Worm (Caenorhabditis elegans) whole organism, L4/young adult: Measurements from ENCODE around the gene W04E12.4.

Experiments
- W03F9.2 ChIP-seq: fragments of 150-350 bp; optimal IDR thresholded peaks from 2 replicates; lab custom pipeline; 2014; ENCODE audit warnings: missing biosample characterization, missing genetic modification characterization
- dao-5 ChIP-seq: sonication (generic microtip); optimal IDR thresholded peaks from 2 replicates; lab custom pipeline; 2016; ENCODE audit warnings: missing genotype, missing genetic modification characterization, moderate library complexity, missing compliant biosample characterization
- him-1 ChIP-seq: sonication (generic microtip); optimal IDR thresholded peaks from 2 replicates; lab custom pipeline; 2016; ENCODE audit warnings: missing genotype, missing genetic modification reagents, missing genetic modification characterization, missing compliant biosample characterization

The W04E12.4 gene

ce11 chrV:19756253-19756652 is 12.8 kb downstream of the W04E12.4 start, which contains the start of gene W04E12.9:
W04E12.9 (plus strand) TSS chrV:19756553.
- TF ChIP-seq him-1 (tag; lab: Kevin White, UChicago) (no peak), W03F9.2 (no peak), dao-5 (tag; lab: Kevin White, UChicago) (no peak)

ce11 chrV:19759282-19759681 is 15.9 kb downstream of the W04E12.4 start:
- no peak for TF ChIP-seq W03F9.2
- TF ChIP-seq dao-5 (tag; lab: Kevin White, UChicago) = no peak
- TF ChIP-seq him-1 (tag; lab: Kevin White, UChicago) = no peak

DNA sequence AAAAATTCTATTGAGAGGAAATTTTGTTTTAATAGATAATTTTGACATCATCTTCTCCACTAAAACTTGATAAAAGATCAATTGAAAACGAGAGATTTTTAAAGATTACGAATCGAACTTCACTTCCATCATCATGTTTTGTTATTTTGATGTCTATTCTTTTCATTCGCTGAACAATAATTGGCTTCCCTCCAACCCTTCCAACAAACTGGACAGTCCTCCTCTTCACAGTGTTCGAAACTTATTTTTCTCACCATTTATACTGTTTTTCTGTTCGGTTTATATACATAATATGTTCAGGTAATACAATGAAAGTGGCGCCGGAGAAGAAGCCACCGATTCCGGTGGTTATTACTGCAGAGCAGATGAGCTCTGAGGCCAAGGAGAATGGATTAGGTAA is 17.3 kb downstream of the W04E12.4 start, which contains the start of gene M162.5:
Gene M162.5 (plus strand): TSS at position 301 of the 400 bp plus-strand sequence.
- TF ChIP-seq W03F9.2 (no peak), him-1 (tag; lab: Kevin White, UChicago) (no peak), dao-5 (tag; lab: Kevin White, UChicago) (no peak)

DNA sequence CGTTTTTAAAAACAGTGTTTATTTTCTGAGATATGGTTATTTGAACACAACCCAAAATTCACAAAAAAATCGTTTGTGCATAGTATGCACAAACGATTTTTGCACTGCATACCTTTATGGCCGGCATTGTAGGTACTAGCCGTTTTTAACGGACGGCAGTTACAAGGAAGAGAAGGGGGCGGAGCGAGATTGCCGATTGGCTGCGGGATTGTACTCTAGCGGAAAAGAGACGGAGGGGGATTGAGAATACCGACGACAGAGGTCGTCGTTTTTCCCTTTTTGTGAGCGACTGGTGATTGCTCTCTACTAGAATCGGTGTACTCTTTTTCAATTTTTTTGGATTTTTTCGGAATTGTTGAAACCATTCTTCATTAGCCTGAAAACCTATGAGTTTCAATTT is 24.3 kb downstream of the W04E12.4 start:
- no peak for TF ChIP-seq W03F9.2

- no peak for TF ChIP-seq dao-5 (tag; lab: Kevin White, UChicago)
- TF ChIP-seq him-1 (tag; lab: Kevin White, UChicago) = no peak
- TF ChIP-seq W03F9.2 = no peak
Observed at ce11 chrV:19771660-19772059, 28.3 kb downstream of the W04E12.4 start, which contains the start of gene M162.15. M162.15 (minus strand) TSS chrV:19771760.

ce11 chrV:19777227-19777626 is 33.8 kb downstream of the W04E12.4 start, which contains the start of gene fbxa-118:
fbxa-118 (minus strand) TSS chrV:19777327.
- no peak for TF ChIP-seq him-1 (tag; lab: Kevin White, UChicago)
- no peak for TF ChIP-seq W03F9.2
- TF ChIP-seq dao-5 (tag; lab: Kevin White, UChicago) = no peak

DNA sequence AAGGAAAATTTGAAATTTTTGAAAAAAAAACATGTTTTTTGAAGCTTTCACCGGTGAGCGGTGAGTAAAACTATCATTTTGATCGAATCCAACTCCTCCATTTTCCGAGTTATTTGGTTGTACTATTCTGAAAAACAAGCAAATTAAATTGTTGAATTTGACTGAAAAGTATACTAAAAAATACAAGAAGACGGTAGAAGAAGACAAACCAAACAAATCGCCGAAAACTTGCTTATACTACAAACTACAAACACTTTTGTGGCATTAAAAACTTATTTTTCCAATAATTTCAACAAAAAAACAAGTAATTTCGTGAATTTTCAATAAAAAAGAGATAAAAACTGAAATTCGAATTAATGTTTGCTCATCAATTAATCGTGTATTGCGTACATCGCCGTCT is 35.2 kb downstream of the W04E12.4 start, which contains the start of gene fbxa-194:
Gene fbxa-194 (minus strand): TSS at position 101 of the 400 bp plus-strand sequence.
- TF ChIP-seq W03F9.2 (no peak), dao-5 (tag; lab: Kevin White, UChicago) (no peak), him-1 (tag; lab: Kevin White, UChicago) (no peak)

ce11 chrV:19779220-19779619 is 35.8 kb downstream of the W04E12.4 start:
- no peak for TF ChIP-seq dao-5 (tag; lab: Kevin White, UChicago)
- no peak for TF ChIP-seq W03F9.2
- no peak for TF ChIP-seq him-1 (tag; lab: Kevin White, UChicago)

DNA sequence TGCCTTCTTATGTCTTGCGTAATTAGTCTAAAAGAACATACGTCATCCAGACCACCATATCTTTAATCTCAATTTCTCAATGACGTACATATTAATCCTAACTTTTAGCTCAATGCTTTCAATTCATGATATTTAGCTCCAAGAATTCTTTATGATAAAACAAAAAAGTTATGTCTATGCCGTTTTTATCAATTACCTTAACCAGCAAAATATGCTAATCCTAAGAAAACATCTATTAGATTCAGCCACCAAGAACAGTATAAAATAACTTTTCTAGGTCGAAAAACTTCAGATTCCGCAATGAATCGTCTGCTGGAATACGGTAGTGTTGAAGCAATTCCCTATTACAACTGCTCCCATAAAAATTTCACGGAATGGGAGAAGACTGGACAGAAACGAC is 40.4 kb downstream of the W04E12.4 start, which contains the start of gene srt-45:
Gene srt-45 (plus strand): TSS at position 301 of the 400 bp plus-strand sequence.
- TF ChIP-seq him-1 (tag; lab: Kevin White, UChicago) (no peak), W03F9.2 (no peak), dao-5 (tag; lab: Kevin White, UChicago) (no peak)

- TF ChIP-seq him-1 (tag; lab: Kevin White, UChicago) (no peak), dao-5 (tag; lab: Kevin White, UChicago) (no peak), W03F9.2 (no peak)
Observed at ce11 chrV:19788360-19788759, 45.0 kb downstream of the W04E12.4 start, which contains the start of gene clec-258. clec-258 (plus strand) TSS chrV:19788440.

DNA sequence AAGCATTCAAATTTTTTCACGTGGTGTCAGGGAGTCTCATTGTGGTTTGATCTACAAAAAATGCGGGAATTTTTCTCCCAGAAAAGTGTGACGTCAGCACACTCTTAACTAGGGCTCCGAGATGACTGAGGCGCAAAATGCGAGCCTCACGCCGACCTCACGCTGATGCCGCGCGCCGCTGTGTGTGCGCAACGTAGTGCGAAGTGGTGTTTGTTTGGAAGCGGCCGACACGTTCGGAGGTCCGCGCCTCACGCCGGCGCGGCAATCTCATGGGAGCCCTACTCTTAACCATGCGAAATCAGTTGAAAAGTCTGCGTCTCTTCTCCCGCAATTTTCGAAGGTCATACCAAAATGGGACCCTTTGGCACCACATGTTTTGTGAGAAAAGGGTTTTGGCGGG is 46.8 kb downstream of the W04E12.4 start:
- TF ChIP-seq W03F9.2 = no peak

ce11 chrV:19794931-19795330 is 51.5 kb downstream of the W04E12.4 start, which contains the start of gene M162.7:
M162.7 (minus strand) TSS chrV:19795031.
- TF ChIP-seq W03F9.2 = no peak
- TF ChIP-seq him-1 (tag; lab: Kevin White, UChicago) = no peak
- TF ChIP-seq dao-5 (tag; lab: Kevin White, UChicago) = no peak
